Worm (Caenorhabditis elegans): Measurements from ENCODE around the gene ZC116.5.
A peak's percentile ranks its signal among the peaks of the same experiment; 100 is the strongest.

The ZC116.5 gene

DNA sequence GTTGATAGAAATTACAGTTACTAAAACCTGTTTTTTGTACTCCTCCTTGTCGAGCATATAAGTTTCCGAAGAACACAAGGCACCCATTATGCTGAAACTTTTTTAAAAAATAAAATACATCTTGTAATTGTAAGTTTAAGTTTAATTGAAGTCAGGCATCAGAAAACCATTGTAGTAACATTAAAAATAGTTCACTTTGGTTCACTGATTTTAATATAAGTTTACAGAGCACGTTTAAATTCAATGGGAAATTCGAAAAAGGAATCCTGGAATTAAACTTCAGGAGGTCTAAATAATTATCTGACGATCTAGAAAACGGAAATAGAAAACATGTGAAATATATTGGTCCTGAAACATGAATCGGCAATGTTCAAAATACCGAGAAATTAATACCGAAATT, 31.6 kb upstream of the ZC116.5 start, which contains the start of gene gpa-8:
Gene gpa-8 (minus strand): TSS at position 101 of the 400 bp plus-strand sequence.
- TF ChIP-seq nhr-84 (tag; optimal IDR thresholded peaks at IDR 0.05) (no peak), sox-4 (tag; optimal IDR thresholded peaks at IDR 0.05) (no peak), unc-98 (GFP tag; IDR thresholded peaks at IDR 0.05) (no peak), fkh-8 (tag; optimal IDR thresholded peaks at IDR 0.05) (no peak), hlh-4 (tag; optimal IDR thresholded peaks at IDR 0.05) (no peak), ceh-8 (GFP tag; optimal IDR thresholded peaks at IDR 0.05) (no peak), fos-1 (tag; optimal IDR thresholded peaks at IDR 0.05) (no peak), nhr-85 (tag) (no peak), efl-3 (GFP tag; optimal IDR thresholded peaks at IDR 0.05) (no peak), C16A3.4 (tag; optimal IDR thresholded peaks at IDR 0.05) (no peak), pag-3 (tag; optimal IDR thresholded peaks at IDR 0.05; ENCODE audit: borderline replicate concordance, insufficient read depth) (no peak), pqm-1 (tag; optimal IDR thresholded peaks at IDR 0.05) (no peak), lin-13 (GFP tag; optimal IDR thresholded peaks at IDR 0.05) (no peak), aha-1 (tag; optimal IDR thresholded peaks at IDR 0.05) (no peak), nhr-237 (tag; optimal IDR thresholded peaks at IDR 0.05) (no peak), egl-13 (tag; optimal IDR thresholded peaks at IDR 0.05) (no peak), blmp-1 (tag; optimal IDR thresholded peaks at IDR 0.05) (no peak), Y116A8C.19 (tag; optimal IDR thresholded peaks at IDR 0.05; ENCODE audit: borderline replicate concordance) (no peak), vab-15 (tag; optimal IDR thresholded peaks at IDR 0.05) (no peak)

ce11 chrV:12637764-12638502, 29.2 kb upstream of the ZC116.5 start:
- TF ChIP-seq nhr-85 (tag) (no peak), unc-98 (GFP tag; IDR thresholded peaks at IDR 0.05) (no peak), ceh-88 (GFP tag; IDR thresholded peaks at IDR 0.05) (no peak), elt-2 (tag; optimal IDR thresholded peaks at IDR 0.05) (peak; percentile 86), lin-15B (tag; optimal IDR thresholded peaks at IDR 0.05) (no peak), dpl-1 (GFP tag; optimal IDR thresholded peaks at IDR 0.05) (no peak), F16B12.6 (tag; optimal IDR thresholded peaks at IDR 0.05) (no peak), lin-14 (GFP tag; optimal IDR thresholded peaks at IDR 0.05) (peak; percentile 3), grh-1 (GFP tag; IDR thresholded peaks at IDR 0.05) (no peak), nhr-47 (tag; optimal IDR thresholded peaks at IDR 0.05) (no peak), skn-1 (tag; optimal IDR thresholded peaks at IDR 0.05) (no peak), mep-1 (tag; optimal IDR thresholded peaks at IDR 0.05) (no peak), ama-1 (optimal IDR thresholded peaks at IDR 0.05) (peak; percentile 12), mab-9 (GFP tag; IDR thresholded peaks at IDR 0.05) (no peak), nhr-12 (tag; optimal IDR thresholded peaks at IDR 0.05) (no peak), snpc-4 (tag; optimal IDR thresholded peaks at IDR 0.05) (no peak), nhr-76 (tag; optimal IDR thresholded peaks at IDR 0.05) (no peak), swsn-7 (tag; optimal IDR thresholded peaks at IDR 0.05) (no peak), efl-3 (GFP tag; optimal IDR thresholded peaks at IDR 0.05) (no peak), alr-1 (tag; optimal IDR thresholded peaks at IDR 0.05; ENCODE audit: borderline replicate concordance) (no peak), C16A3.4 (tag; optimal IDR thresholded peaks at IDR 0.05) (no peak), nhr-90 (tag; optimal IDR thresholded peaks at IDR 0.05; ENCODE audit: poor library complexity) (peak; percentile 30), dsc-1 (tag; optimal IDR thresholded peaks at IDR 0.05) (no peak), zag-1 (tag; optimal IDR thresholded peaks at IDR 0.05) (no peak), lsy-2 (tag; optimal IDR thresholded peaks at IDR 0.05) (no peak), rnt-1 (tag; optimal IDR thresholded peaks at IDR 0.05) (peak; percentile 19), lir-3 (tag; optimal IDR thresholded peaks at IDR 0.05; ENCODE audit: poor library complexity) (no peak), lin-35 (GFP tag; optimal IDR thresholded peaks at IDR 0.05) (peak in 1 of 2 experiments; percentile 10), Y116A8C.19 (tag; optimal IDR thresholded peaks at IDR 0.05; ENCODE audit: borderline replicate concordance) (no peak), nhr-84 (tag; optimal IDR thresholded peaks at IDR 0.05) (no peak), pag-3 (tag; optimal IDR thresholded peaks at IDR 0.05; ENCODE audit: borderline replicate concordance, insufficient read depth) (no peak), irx-1 (tag; optimal IDR thresholded peaks at IDR 0.05) (no peak), blmp-1 (tag; optimal IDR thresholded peaks at IDR 0.05) (peak; percentile 14), isw-1 (GFP tag; IDR thresholded peaks at IDR 0.05) (no peak), sox-4 (tag; optimal IDR thresholded peaks at IDR 0.05) (no peak), fkh-4 (tag; optimal IDR thresholded peaks at IDR 0.05; ENCODE audit: borderline replicate concordance) (no peak), fkh-10 (GFP tag; optimal IDR thresholded peaks at IDR 0.05) (no peak), aha-1 (tag; optimal IDR thresholded peaks at IDR 0.05) (no peak), fos-1 (tag; optimal IDR thresholded peaks at IDR 0.05) (no peak), hlh-4 (tag; optimal IDR thresholded peaks at IDR 0.05) (no peak), ets-5 (GFP tag; IDR thresholded peaks at IDR 0.05) (no peak)
